Worm (Caenorhabditis elegans) whole organism, midembryonic: ENCODE measurements around the gene F59E12.17.

Experiments
- T22C8.4 ChIP-seq: fragments of 200-800 bp; sonication (Bioruptor generic); IDR thresholded peaks from 2 replicates; pipeline ENCODE4 v1.3.6; 2022; ENCODE audit warnings: missing genetic modification characterization, missing compliant biosample characterization
- cog-1 ChIP-seq: sonication (generic microtip); optimal IDR thresholded peaks from 2 replicates; lab custom pipeline; 2016; ENCODE audit warnings: missing genetic modification characterization, missing compliant biosample characterization
- flt-1 ChIP-seq: fragments of 200-800 bp; sonication (Bioruptor generic); IDR thresholded peaks from 2 replicates; pipeline ENCODE4 v1.3.6; 2022; ENCODE audit warnings: missing genetic modification characterization, missing compliant biosample characterization
- klf-2 ChIP-seq: fragments of 200-800 bp; sonication (Bioruptor generic); conservative IDR thresholded peaks from 2 replicates; pipeline ENCODE4 v1.3.6; 2022; ENCODE audit warnings: missing genetic modification reagents, missing genetic modification characterization, missing compliant biosample characterization
- med-1 ChIP-seq: sonication (generic microtip); optimal IDR thresholded peaks from 2 replicates; lab custom pipeline; 2017; ENCODE audit warnings: missing genetic modification characterization, mild to moderate bottlenecking, missing compliant biosample characterization, antibody characterized with exemption, missing genetic modification reagents; ENCODE audit not compliant: insufficient read depth
- ref-1 ChIP-seq: fragments of 200-800 bp; sonication (Bioruptor generic); conservative IDR thresholded peaks from 2 replicates; pipeline ENCODE4 v1.3.6; 2022; ENCODE audit warnings: missing genetic modification reagents, missing genetic modification characterization, missing compliant biosample characterization
- tab-1 ChIP-seq: fragments of 200-800 bp; sonication (Bioruptor generic); IDR thresholded peaks from 2 replicates; pipeline ENCODE4 v1.3.6; 2022; ENCODE audit warnings: missing genetic modification characterization, missing compliant biosample characterization
- ztf-23 ChIP-seq: fragments of 200-800 bp; sonication (Bioruptor generic); IDR thresholded peaks from 2 replicates; pipeline ENCODE4 v1.3.6; 2022; ENCODE audit warnings: missing genetic modification reagents, missing genetic modification characterization, missing compliant biosample characterization
- ztf-29 ChIP-seq: fragments of 200-800 bp; sonication (Bioruptor generic); IDR thresholded peaks from 2 replicates; pipeline ENCODE4 v1.3.6; 2022; ENCODE audit warnings: missing genetic modification reagents, missing genetic modification characterization, missing compliant biosample characterization

Gene F59E12.17

DNA sequence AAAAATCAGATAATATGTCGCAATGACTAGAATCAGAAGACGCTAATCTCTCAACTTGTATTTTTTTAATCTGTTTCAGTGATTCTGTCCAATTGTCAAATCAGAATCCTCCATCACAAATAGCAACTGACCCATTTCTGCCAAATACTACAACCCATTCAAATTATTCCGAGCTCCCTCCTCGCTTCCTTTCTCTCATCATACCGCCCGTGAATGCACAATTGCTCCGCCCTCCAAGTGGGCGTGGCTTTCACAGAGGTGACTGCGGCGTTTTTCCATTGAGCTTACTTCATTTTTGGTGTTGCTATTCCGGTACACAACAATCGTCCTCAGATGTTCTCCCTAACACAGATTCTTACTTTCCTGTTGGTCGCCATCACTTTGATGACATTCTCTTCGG lies 31.4 kb upstream of the F59E12.17 start, which contains the start of gene flp-27:
Gene flp-27, plus strand, starts transcription at position 301 of the 400 bp plus-strand sequence.
- TF ChIP-seq T22C8.4 (GFP tag; lab: Robert Waterston, UW), result no peak
- TF ChIP-seq med-1 (GFP tag; lab: Kevin White, UChicago), result no peak
- no peak for TF ChIP-seq flt-1 (GFP tag; lab: Robert Waterston, UW)
- no peak for TF ChIP-seq ref-1
- no peak for TF ChIP-seq klf-2 (GFP tag; lab: Robert Waterston, UW)
- TF ChIP-seq ztf-23, result no peak
- no peak for TF ChIP-seq tab-1 (GFP tag; lab: Robert Waterston, UW)
- TF ChIP-seq cog-1 (tag; lab: Kevin White, UChicago), result no peak
- TF ChIP-seq ztf-29 (GFP tag; lab: Robert Waterston, UW), result no peak

DNA sequence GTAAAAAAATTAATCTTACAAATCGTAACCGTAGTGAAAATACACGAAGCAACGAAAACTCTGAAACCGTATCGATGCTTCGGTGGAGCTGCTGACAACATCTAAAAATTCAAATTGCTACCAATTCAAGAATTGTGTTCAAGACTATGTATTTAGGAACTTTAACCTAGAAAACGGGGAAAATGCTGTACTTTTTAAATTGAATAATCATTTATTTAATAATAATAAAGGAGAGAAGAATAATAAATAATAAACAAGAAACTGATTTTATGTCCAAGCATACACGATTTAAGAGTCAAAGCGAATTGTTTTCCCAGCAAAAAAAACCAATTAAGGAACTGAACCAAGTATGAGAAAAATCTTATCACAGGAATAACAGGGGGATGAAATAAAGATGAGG lies 20.3 kb upstream of the F59E12.17 start, which contains the start of gene C25H3.17:
Gene C25H3.17, minus strand, starts transcription at position 101 of the 400 bp plus-strand sequence.
- TF ChIP-seq ref-1, result no peak
- no peak for TF ChIP-seq T22C8.4 (GFP tag; lab: Robert Waterston, UW)
- TF ChIP-seq cog-1 (tag; lab: Kevin White, UChicago), result no peak
- TF ChIP-seq flt-1 (GFP tag; lab: Robert Waterston, UW), result no peak
- no peak for TF ChIP-seq ztf-23
- TF ChIP-seq med-1 (GFP tag; lab: Kevin White, UChicago), result no peak
- TF ChIP-seq ztf-29 (GFP tag; lab: Robert Waterston, UW), result no peak
- no peak for TF ChIP-seq klf-2 (GFP tag; lab: Robert Waterston, UW)

DNA sequence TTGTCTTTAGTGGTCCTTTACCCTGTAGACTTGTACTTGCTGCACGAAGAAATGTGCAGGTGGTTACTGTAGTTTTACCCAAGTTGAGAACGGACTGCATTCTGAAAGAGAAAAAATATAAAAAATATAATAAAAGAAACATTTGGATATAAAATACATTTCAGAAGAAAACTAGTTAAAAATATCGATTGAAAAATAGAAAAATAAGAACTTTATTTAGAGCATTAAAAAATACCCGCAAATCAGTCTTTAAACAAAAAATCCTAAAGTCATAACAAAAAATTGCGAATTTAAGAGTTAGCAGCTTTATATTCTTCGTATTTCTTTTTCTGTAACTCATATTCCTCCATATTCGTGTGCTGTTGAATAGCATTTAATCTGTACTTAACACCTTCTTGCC lies 19.6 kb upstream of the F59E12.17 start, which contains the start of gene C25H3.7:
Gene C25H3.7, minus strand, starts transcription at position 101 of the 400 bp plus-strand sequence.
- TF ChIP-seq ref-1 (no peak), tab-1 (GFP tag; lab: Robert Waterston, UW) (no peak), med-1 (GFP tag; lab: Kevin White, UChicago) (no peak), flt-1 (GFP tag; lab: Robert Waterston, UW) (no peak), klf-2 (GFP tag; lab: Robert Waterston, UW) (no peak), T22C8.4 (GFP tag; lab: Robert Waterston, UW) (no peak), cog-1 (tag; lab: Kevin White, UChicago) (no peak), ztf-29 (GFP tag; lab: Robert Waterston, UW) (no peak)

DNA sequence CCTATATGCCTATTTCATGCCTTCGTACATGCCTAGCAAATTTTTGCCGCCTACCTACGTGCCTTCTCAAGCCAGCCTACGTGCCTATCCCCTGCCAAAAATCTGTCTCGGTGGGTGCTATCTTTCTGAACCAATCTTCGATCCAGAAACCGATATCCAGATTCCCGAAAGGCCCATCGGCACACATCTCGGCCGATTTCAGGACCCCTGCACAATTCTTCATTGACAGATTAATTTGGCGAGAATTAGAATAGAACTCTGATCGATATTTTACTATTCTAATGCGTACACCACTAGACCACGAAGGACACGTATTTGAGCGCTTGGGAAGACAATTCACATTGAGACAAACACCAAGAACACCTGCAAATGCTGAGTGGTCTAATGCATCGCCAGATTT lies 18.3 kb upstream of the F59E12.17 start:
- no peak for TF ChIP-seq klf-2 (GFP tag; lab: Robert Waterston, UW)
- no peak for TF ChIP-seq ztf-29 (GFP tag; lab: Robert Waterston, UW)
- no peak for TF ChIP-seq ztf-23
- no peak for TF ChIP-seq cog-1 (tag; lab: Kevin White, UChicago)
- peak; percentile 74; the same call in 1 of the 2 replicates for TF ChIP-seq flt-1 (GFP tag; lab: Robert Waterston, UW)

DNA sequence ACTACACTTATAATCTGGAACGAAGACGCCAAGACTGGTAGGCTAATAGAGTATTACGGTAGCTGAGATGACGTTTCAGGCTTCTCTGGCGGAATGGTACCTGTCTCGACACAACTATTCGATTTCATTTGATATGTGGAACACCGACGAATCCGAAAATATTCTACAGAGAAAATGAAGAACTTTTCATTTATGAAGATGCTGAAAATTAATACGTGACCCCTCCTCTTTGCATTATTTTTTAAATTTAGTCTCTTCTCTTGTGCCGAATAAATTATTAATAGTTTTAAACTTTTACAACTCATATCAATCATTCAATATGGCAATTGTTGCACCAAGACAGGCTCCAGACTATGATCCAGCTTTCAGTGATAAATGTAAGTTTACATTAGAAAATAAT lies 16.7 kb upstream of the F59E12.17 start, which contains the start of gene C25H3.16:
Gene C25H3.16, plus strand, starts transcription at position 301 of the 400 bp plus-strand sequence.
- TF ChIP-seq klf-2 (GFP tag; lab: Robert Waterston, UW) (no peak), ztf-29 (GFP tag; lab: Robert Waterston, UW) (no peak), flt-1 (GFP tag; lab: Robert Waterston, UW) (no peak), tab-1 (GFP tag; lab: Robert Waterston, UW) (no peak), cog-1 (tag; lab: Kevin White, UChicago) (no peak), ztf-23 (no peak), ref-1 (no peak), med-1 (GFP tag; lab: Kevin White, UChicago) (no peak), T22C8.4 (GFP tag; lab: Robert Waterston, UW) (no peak)

DNA sequence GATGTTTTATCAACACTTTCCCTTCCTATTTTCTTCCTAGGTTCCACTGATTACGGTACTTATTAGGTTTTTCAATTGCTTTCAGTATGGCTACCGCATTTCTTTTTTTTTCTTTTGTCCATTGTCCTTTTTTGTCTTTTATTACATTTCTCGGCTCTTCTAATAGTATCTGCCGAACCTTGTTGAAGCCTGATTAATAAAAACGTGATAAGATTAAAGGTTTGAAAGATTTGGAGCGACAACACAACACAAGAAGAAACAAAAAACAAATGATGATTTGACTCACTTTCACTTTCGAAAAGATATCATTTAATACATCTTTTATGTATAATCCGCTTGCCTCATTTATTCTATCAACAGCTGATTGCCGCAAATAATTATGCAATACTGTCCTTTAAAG lies 15.8 kb upstream of the F59E12.17 start, which contains the start of gene C25H3.15:
Gene C25H3.15, plus strand, starts transcription at position 301 of the 400 bp plus-strand sequence.
- no peak for TF ChIP-seq ztf-23

DNA sequence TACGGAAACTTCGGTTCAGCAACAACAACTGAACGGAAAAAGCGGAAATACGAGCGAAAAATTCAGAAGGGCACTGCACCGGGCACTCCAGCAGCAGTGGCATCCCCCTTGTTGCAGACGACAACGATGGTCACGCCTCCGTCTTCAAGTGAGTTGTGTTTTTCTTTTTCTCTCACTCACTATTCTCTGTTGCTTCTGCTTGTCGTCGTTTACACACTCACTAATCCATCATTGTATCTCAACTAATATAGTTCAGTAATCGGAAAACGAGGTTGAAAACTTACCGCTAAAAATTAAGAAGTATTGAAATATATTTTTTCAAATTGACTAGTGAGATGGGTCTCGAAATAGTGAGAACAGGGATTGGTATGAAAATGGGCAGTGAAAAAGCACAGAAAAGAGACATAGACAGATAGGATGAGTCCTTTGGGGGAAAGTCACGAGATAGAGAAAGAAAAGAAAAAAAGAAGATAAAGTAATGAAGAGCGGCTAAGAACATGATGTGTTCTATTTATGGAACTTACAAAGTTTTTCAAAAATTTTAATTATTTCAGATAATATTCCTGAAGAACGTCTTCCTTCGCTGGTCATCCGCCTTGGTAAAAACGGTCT lies 14.0 kb upstream of the F59E12.17 start:
- TF ChIP-seq flt-1 (GFP tag; lab: Robert Waterston, UW), result no peak
- no peak for TF ChIP-seq klf-2 (GFP tag; lab: Robert Waterston, UW)
- no peak for TF ChIP-seq med-1 (GFP tag; lab: Kevin White, UChicago)
- TF ChIP-seq tab-1 (GFP tag; lab: Robert Waterston, UW), result no peak
- no peak for TF ChIP-seq ztf-29 (GFP tag; lab: Robert Waterston, UW)
- no peak for TF ChIP-seq ztf-23
- no peak for TF ChIP-seq T22C8.4 (GFP tag; lab: Robert Waterston, UW)

DNA sequence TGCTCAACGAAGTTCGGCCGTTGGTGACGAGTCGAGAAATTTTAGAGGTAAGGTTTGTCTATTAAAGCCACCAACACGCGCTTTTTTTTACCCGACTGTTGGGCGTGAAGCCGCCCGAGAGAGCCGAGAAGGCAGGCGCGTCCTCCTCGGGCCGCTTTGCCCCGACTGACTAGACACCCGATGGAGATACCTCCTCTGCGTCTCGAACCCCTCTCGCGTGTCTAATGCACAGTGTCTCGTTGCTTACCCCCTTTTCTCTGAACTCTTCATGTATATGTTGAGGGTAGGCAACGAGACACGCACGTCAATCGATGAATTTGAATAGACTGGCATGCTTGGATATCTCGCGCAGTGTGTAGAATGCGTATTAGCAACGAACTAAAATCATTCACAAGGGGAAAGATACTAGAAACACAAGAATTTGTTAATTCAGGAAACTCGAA lies 12.5 kb upstream of the F59E12.17 start:
- TF ChIP-seq T22C8.4 (GFP tag; lab: Robert Waterston, UW), result peak; percentile 86
- TF ChIP-seq ztf-29 (GFP tag; lab: Robert Waterston, UW), result peak; percentile 95
- TF ChIP-seq tab-1 (GFP tag; lab: Robert Waterston, UW), result peak; percentile 85
- TF ChIP-seq klf-2 (GFP tag; lab: Robert Waterston, UW), result peak; percentile 73
- peak; percentile 95 for TF ChIP-seq flt-1 (GFP tag; lab: Robert Waterston, UW)
- TF ChIP-seq cog-1 (tag; lab: Kevin White, UChicago), result peak; percentile 75
- peak; percentile 66 for TF ChIP-seq ref-1
- TF ChIP-seq med-1 (GFP tag; lab: Kevin White, UChicago), result no peak
- TF ChIP-seq ztf-23, result peak; percentile 91
